1 fruit fly cellular context compared by ENCODE assay signal in the genomic region with DNA sequence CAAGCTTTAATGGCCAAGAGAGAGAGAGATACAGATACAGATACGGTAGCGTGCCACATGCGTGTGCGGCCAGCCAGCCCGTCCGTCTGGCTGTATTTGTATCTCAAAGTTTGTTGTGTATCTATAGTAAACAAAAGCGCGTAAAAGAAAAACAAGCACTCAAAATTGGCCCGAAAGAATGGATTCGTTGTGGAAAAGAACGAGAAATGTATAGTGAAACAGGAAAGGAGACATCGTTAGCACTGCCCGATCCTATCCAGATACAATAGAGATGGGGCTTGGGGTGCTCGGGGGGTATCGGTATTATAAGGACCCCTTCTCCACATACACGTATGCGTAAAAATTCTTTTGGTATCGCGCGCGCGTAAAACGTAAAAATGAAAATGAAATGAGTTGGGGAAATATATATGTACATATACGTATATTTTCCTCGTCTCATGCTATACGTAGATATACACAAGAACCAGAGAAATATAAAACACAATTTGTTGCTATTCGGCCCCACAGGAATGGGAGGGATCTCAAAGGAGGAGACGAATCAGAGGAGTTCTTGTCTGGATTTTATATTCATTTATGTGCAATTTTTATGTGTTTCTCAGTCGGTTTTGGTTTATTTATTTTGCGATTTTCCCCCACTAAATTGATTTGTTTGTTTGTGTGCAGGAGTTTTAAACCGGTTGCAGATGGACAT.
TF ChIP-seq lines count a peak whose summit lies in the region.

No protein-coding gene starts in this region.

TF ChIP-seq in whole organism, embryonic, 481 proteins besides CTCF, POLR2A, EP300 and RAD21 (continued from another document and continues in another):
- no peak for TF ChIP-seq HmgD (GFP tag; optimal IDR thresholded peaks at IDR 0.05; lab: Kevin White, UChicago)
- TF ChIP-seq CG1024 (GFP tag; IDR thresholded peaks at IDR 0.05; lab: Robert Waterston, UW), result no peak
- TF ChIP-seq fu2 (GFP tag; optimal IDR thresholded peaks at IDR 0.05; lab: Kevin White, UChicago), result no peak
- peak; percentile 17 for TF ChIP-seq tap (tag; optimal IDR thresholded peaks at IDR 0.05; lab: Kevin White, UChicago)
- TF ChIP-seq knrl (GFP tag; IDR thresholded peaks at IDR 0.05; lab: Robert Waterston, UW; ENCODE audit: partially characterized antibody), result no peak
- TF ChIP-seq Ets97D (GFP tag; optimal IDR thresholded peaks at IDR 0.05; lab: Kevin White, UChicago), result no peak
- TF ChIP-seq CG13123 (GFP tag; optimal IDR thresholded peaks at IDR 0.05; lab: Kevin White, UChicago), result no peak
- TF ChIP-seq pnt (GFP tag; optimal IDR thresholded peaks at IDR 0.05; lab: Kevin White, UChicago), result no peak
- peak; percentile 38 for TF ChIP-seq grn (GFP tag; optimal IDR thresholded peaks at IDR 0.05; lab: Kevin White, UChicago)
- TF ChIP-seq sisA (GFP tag; IDR thresholded peaks at IDR 0.05; lab: Robert Waterston, UW), result no peak
- no peak for TF ChIP-seq Hr51 (GFP tag; optimal IDR thresholded peaks at IDR 0.05; lab: Kevin White, UChicago)
- TF ChIP-seq CG17829 (tag; optimal IDR thresholded peaks at IDR 0.05; lab: Kevin White, UChicago), result no peak
- TF ChIP-seq gro (GFP tag; optimal IDR thresholded peaks at IDR 0.05; lab: Kevin White, UChicago), result peak; percentile 11
- no peak for TF ChIP-seq repo (GFP tag; optimal IDR thresholded peaks at IDR 0.05; lab: Kevin White, UChicago)
- TF ChIP-seq onecut (GFP tag; IDR thresholded peaks at IDR 0.05; lab: Robert Waterston, UW), result peak; percentile 15; the same call in 1 of the 2 replicates
- TF ChIP-seq CG17186 (GFP tag; optimal IDR thresholded peaks at IDR 0.05; lab: Kevin White, UChicago), result no peak
- peak; percentile 43; the same call in 1 of the 2 replicates for TF ChIP-seq chm (GFP tag; IDR thresholded peaks at IDR 0.05; lab: Robert Waterston, UW)
- TF ChIP-seq CG14014 (GFP tag; IDR thresholded peaks at IDR 0.05; lab: Robert Waterston, UW), result peak; percentile 8; the same call in 1 of the 2 replicates
- TF ChIP-seq cas (GFP tag; IDR thresholded peaks at IDR 0.05; lab: Robert Waterston, UW), result no peak
- no peak for TF ChIP-seq Sry-δ (GFP tag; optimal IDR thresholded peaks at IDR 0.05; lab: Kevin White, UChicago)
- TF ChIP-seq ham (GFP tag; IDR thresholded peaks at IDR 0.05; lab: Robert Waterston, UW), result no peak
- TF ChIP-seq run (tag; optimal IDR thresholded peaks at IDR 0.05; lab: Kevin White, UChicago), result no peak
- TF ChIP-seq peb (GFP tag; IDR thresholded peaks at IDR 0.05; lab: Robert Waterston, UW), result no peak
- no peak for TF ChIP-seq dmrt99B (tag; optimal IDR thresholded peaks at IDR 0.05; lab: Kevin White, UChicago)
- peak; percentile 14 for TF ChIP-seq dmrt11E (tag; optimal IDR thresholded peaks at IDR 0.05; lab: Kevin White, UChicago)
- TF ChIP-seq CG10366 (GFP tag; IDR thresholded peaks at IDR 0.05; lab: Robert Waterston, UW), result no peak
- TF ChIP-seq CG6791 (GFP tag; IDR thresholded peaks at IDR 0.05; lab: Robert Waterston, UW; ENCODE audit: partially characterized antibody), result no peak
- TF ChIP-seq Deaf1 (tag; optimal IDR thresholded peaks at IDR 0.05; lab: Kevin White, UChicago), result peak; percentile 5
- no peak for TF ChIP-seq schlank (tag; optimal IDR thresholded peaks at IDR 0.05; lab: Kevin White, UChicago)
- no peak for TF ChIP-seq CG9876 (GFP tag; optimal IDR thresholded peaks at IDR 0.05; lab: Kevin White, UChicago)
- TF ChIP-seq CG3281 (GFP tag; optimal IDR thresholded peaks at IDR 0.05; lab: Kevin White, UChicago), result peak; percentile 20
- TF ChIP-seq cato (GFP tag; optimal IDR thresholded peaks at IDR 0.05; lab: Kevin White, UChicago; ENCODE audit: borderline replicate concordance), result no peak
- TF ChIP-seq cg (GFP tag; optimal IDR thresholded peaks at IDR 0.05; lab: Kevin White, UChicago), result peak; percentile 55
- no peak for TF ChIP-seq slp2 (GFP tag; optimal IDR thresholded peaks at IDR 0.05; lab: Kevin White, UChicago)
- TF ChIP-seq CG15696 (tag; optimal IDR thresholded peaks at IDR 0.05; lab: Kevin White, UChicago), result peak; percentile 34
- TF ChIP-seq Asciz (GFP tag; optimal IDR thresholded peaks at IDR 0.05; lab: Kevin White, UChicago), result peak; percentile 17
- TF ChIP-seq Mes4 (GFP tag; optimal IDR thresholded peaks at IDR 0.05; lab: Kevin White, UChicago), result no peak
- no peak for TF ChIP-seq btn (GFP tag; optimal IDR thresholded peaks at IDR 0.05; lab: Kevin White, UChicago)
- peak; percentile 52 for TF ChIP-seq ara (GFP tag; IDR thresholded peaks at IDR 0.05; lab: Robert Waterston, UW)
- TF ChIP-seq Dref (GFP tag; IDR thresholded peaks at IDR 0.05; lab: Robert Waterston, UW), result no peak
- TF ChIP-seq Gsc (GFP tag; IDR thresholded peaks at IDR 0.05; lab: Robert Waterston, UW), result no peak
- TF ChIP-seq amos (GFP tag; IDR thresholded peaks at IDR 0.05; lab: Robert Waterston, UW; ENCODE audit: partially characterized antibody), result no peak
- peak; percentile 11 for TF ChIP-seq bigmax (GFP tag; optimal IDR thresholded peaks at IDR 0.05; lab: Kevin White, UChicago)
- no peak for TF ChIP-seq CG3065 (GFP tag; optimal IDR thresholded peaks at IDR 0.05; lab: Kevin White, UChicago)
- no peak for TF ChIP-seq gsb (GFP tag; IDR thresholded peaks at IDR 0.05; lab: Robert Waterston, UW)
- peak; percentile 18 for TF ChIP-seq CG12299 (tag; optimal IDR thresholded peaks at IDR 0.05; lab: Kevin White, UChicago)
- no peak for TF ChIP-seq jing (GFP tag; optimal IDR thresholded peaks at IDR 0.05; lab: Kevin White, UChicago)
- no peak for TF ChIP-seq tll (GFP tag; optimal IDR thresholded peaks at IDR 0.05; lab: Kevin White, UChicago)
- TF ChIP-seq Hsf (GFP tag; optimal IDR thresholded peaks at IDR 0.05; lab: Kevin White, UChicago), result no peak
- TF ChIP-seq CG10321 (GFP tag; IDR thresholded peaks at IDR 0.05; lab: Robert Waterston, UW), result no peak
- TF ChIP-seq CG1233 (GFP tag; optimal IDR thresholded peaks at IDR 0.05; lab: Kevin White, UChicago), result peak; percentile 34
- no peak for TF ChIP-seq GATAe (GFP tag; conservative IDR thresholded peaks at IDR 0.05; lab: Robert Waterston, UW)
- no peak for TF ChIP-seq CG33213 (GFP tag; optimal IDR thresholded peaks at IDR 0.05; lab: Kevin White, UChicago)
- no peak for TF ChIP-seq Ets65A (GFP tag; lab: Kevin White, UChicago)
- TF ChIP-seq kay (GFP tag; optimal IDR thresholded peaks at IDR 0.05; lab: Kevin White, UChicago), result no peak
- peak; percentile 19 for TF ChIP-seq Side (GFP tag; optimal IDR thresholded peaks at IDR 0.05; lab: Kevin White, UChicago)
- TF ChIP-seq CG5245 (GFP tag; optimal IDR thresholded peaks at IDR 0.05; lab: Kevin White, UChicago), result no peak
- no peak for TF ChIP-seq CoRest (tag; optimal IDR thresholded peaks at IDR 0.05; lab: Kevin White, UChicago)
- no peak for TF ChIP-seq CG12942 (GFP tag; optimal IDR thresholded peaks at IDR 0.05; lab: Kevin White, UChicago)
- peak; percentile 48 for TF ChIP-seq CG31365 (tag; optimal IDR thresholded peaks at IDR 0.05; lab: Kevin White, UChicago)
- TF ChIP-seq CG10543 (GFP tag; optimal IDR thresholded peaks at IDR 0.05; lab: Kevin White, UChicago), result peak; percentile 76
- TF ChIP-seq CG11560 (tag; IDR thresholded peaks at IDR 0.05; lab: Robert Waterston, UW), result no peak
- no peak for TF ChIP-seq NK7.1 (GFP tag; optimal IDR thresholded peaks at IDR 0.05; lab: Kevin White, UChicago)
- TF ChIP-seq Ravus (GFP tag; IDR thresholded peaks at IDR 0.05; lab: Robert Waterston, UW), result no peak
- TF ChIP-seq CHES-1-like (GFP tag; optimal IDR thresholded peaks at IDR 0.05; lab: Kevin White, UChicago), result no peak
- TF ChIP-seq crc (GFP tag; optimal IDR thresholded peaks at IDR 0.05; lab: Kevin White, UChicago), result no peak
- no peak for TF ChIP-seq Six4 (GFP tag; optimal IDR thresholded peaks at IDR 0.05; lab: Kevin White, UChicago)
- TF ChIP-seq CG13894 (tag; optimal IDR thresholded peaks at IDR 0.05; lab: Kevin White, UChicago), result peak; percentile 97
- no peak for TF ChIP-seq Abd-B (GFP tag; optimal IDR thresholded peaks at IDR 0.05; lab: Kevin White, UChicago)
- TF ChIP-seq mam (GFP tag; optimal IDR thresholded peaks at IDR 0.05; lab: Kevin White, UChicago), result no peak
- TF ChIP-seq klu (GFP tag; IDR thresholded peaks at IDR 0.05; lab: Robert Waterston, UW), result no peak
- no peak for TF ChIP-seq ase (GFP tag; IDR thresholded peaks at IDR 0.05; lab: Robert Waterston, UW)
- TF ChIP-seq CG14050 (GFP tag; IDR thresholded peaks at IDR 0.05; lab: Robert Waterston, UW), result no peak
- TF ChIP-seq CG4707 (GFP tag; optimal IDR thresholded peaks at IDR 0.05; lab: Kevin White, UChicago), result peak; percentile 32
- no peak for TF ChIP-seq esg (GFP tag; conservative IDR thresholded peaks at IDR 0.05; lab: Robert Waterston, UW)
- TF ChIP-seq pb (GFP tag; optimal IDR thresholded peaks at IDR 0.05; lab: Kevin White, UChicago), result no peak
- TF ChIP-seq CG17328 (GFP tag; IDR thresholded peaks at IDR 0.05; lab: Robert Waterston, UW), result no peak
- TF ChIP-seq CG11456 (GFP tag; IDR thresholded peaks at IDR 0.05; lab: Robert Waterston, UW), result no peak
- no peak for TF ChIP-seq p53 (GFP tag; optimal IDR thresholded peaks at IDR 0.05; lab: Kevin White, UChicago)
- TF ChIP-seq CG3995 (GFP tag; optimal IDR thresholded peaks at IDR 0.05; lab: Kevin White, UChicago), result no peak
- TF ChIP-seq prd (optimal IDR thresholded peaks at IDR 0.05; lab: Kevin White, UChicago), result no peak
- TF ChIP-seq prd (GFP tag; IDR thresholded peaks at IDR 0.05; lab: Robert Waterston, UW), result no peak
- TF ChIP-seq nom (GFP tag; optimal IDR thresholded peaks at IDR 0.05; lab: Kevin White, UChicago), result peak; percentile 28
- no peak for TF ChIP-seq Dad (GFP tag; optimal IDR thresholded peaks at IDR 0.05; lab: Kevin White, UChicago)
- TF ChIP-seq Mrtf (GFP tag; IDR thresholded peaks at IDR 0.05; lab: Robert Waterston, UW), result no peak
- TF ChIP-seq Dip2 (GFP tag; IDR thresholded peaks at IDR 0.05; lab: Robert Waterston, UW), result no peak
- no peak for TF ChIP-seq CG3838 (GFP tag; optimal IDR thresholded peaks at IDR 0.05; lab: Kevin White, UChicago)
- no peak for TF ChIP-seq H15 (GFP tag; IDR thresholded peaks at IDR 0.05; lab: Robert Waterston, UW)
- no peak for TF ChIP-seq chinmo (GFP tag; IDR thresholded peaks at IDR 0.05; lab: Robert Waterston, UW; ENCODE audit: partially characterized antibody)
- TF ChIP-seq CG12104 (GFP tag; optimal IDR thresholded peaks at IDR 0.05; lab: Kevin White, UChicago), result no peak
- TF ChIP-seq CG8478 (optimal IDR thresholded peaks at IDR 0.05; lab: Kevin White, UChicago), result no peak
- no peak for TF ChIP-seq Eip74EF (GFP tag; optimal IDR thresholded peaks at IDR 0.05; lab: Kevin White, UChicago)
- TF ChIP-seq CG11723 (GFP tag; optimal IDR thresholded peaks at IDR 0.05; lab: Kevin White, UChicago), result peak; percentile 46
- no peak for TF ChIP-seq gce (GFP tag; IDR thresholded peaks at IDR 0.05; lab: Robert Waterston, UW)
- no peak for TF ChIP-seq Bteb2 (GFP tag; optimal IDR thresholded peaks at IDR 0.05; lab: Kevin White, UChicago)
- peak; percentile 23 for TF ChIP-seq sug (tag; optimal IDR thresholded peaks at IDR 0.05; lab: Kevin White, UChicago)
- no peak for TF ChIP-seq da (GFP tag; optimal IDR thresholded peaks at IDR 0.05; lab: Kevin White, UChicago)
- no peak for TF ChIP-seq gfzf (GFP tag; optimal IDR thresholded peaks at IDR 0.05; lab: Kevin White, UChicago)
- TF ChIP-seq br (optimal IDR thresholded peaks at IDR 0.05; lab: Kevin White, UChicago), result no peak
- no peak for TF ChIP-seq CG3847 (GFP tag; IDR thresholded peaks at IDR 0.05; lab: Robert Waterston, UW)
- TF ChIP-seq B-H2 (GFP tag; optimal IDR thresholded peaks at IDR 0.05; lab: Kevin White, UChicago), result no peak
- no peak for TF ChIP-seq B-H1 (GFP tag; IDR thresholded peaks at IDR 0.05; lab: Robert Waterston, UW)
- TF ChIP-seq CG42726 (GFP tag; IDR thresholded peaks at IDR 0.05; lab: Robert Waterston, UW; ENCODE audit: partially characterized antibody), result no peak
- peak; percentile 15 for TF ChIP-seq HHEX (GFP tag; optimal IDR thresholded peaks at IDR 0.05; lab: Kevin White, UChicago)
- peak; percentile 34 for TF ChIP-seq Spps (tag; optimal IDR thresholded peaks at IDR 0.05; lab: Kevin White, UChicago)
- TF ChIP-seq Opbp (GFP tag; IDR thresholded peaks at IDR 0.05; lab: Robert Waterston, UW; ENCODE audit: partially characterized antibody), result no peak
- no peak for TF ChIP-seq Poxn (GFP tag; IDR thresholded peaks at IDR 0.05; lab: Robert Waterston, UW)
- peak; percentile 54; the same call in 1 of the 2 replicates for TF ChIP-seq crol (GFP tag; IDR thresholded peaks at IDR 0.05; lab: Robert Waterston, UW)
- TF ChIP-seq scrt (GFP tag; optimal IDR thresholded peaks at IDR 0.05; lab: Kevin White, UChicago), result no peak
- TF ChIP-seq CG7357 (GFP tag; IDR thresholded peaks at IDR 0.05; lab: Robert Waterston, UW), result no peak
- no peak for TF ChIP-seq CG7839 (tag; optimal IDR thresholded peaks at IDR 0.05; lab: Kevin White, UChicago)
- no peak for TF ChIP-seq CG6689 (GFP tag; IDR thresholded peaks at IDR 0.05; lab: Robert Waterston, UW)
- no peak for TF ChIP-seq Neu2 (GFP tag; optimal IDR thresholded peaks at IDR 0.05; lab: Kevin White, UChicago; ENCODE audit: borderline replicate concordance)
- no peak for TF ChIP-seq CG4424 (GFP tag; optimal IDR thresholded peaks at IDR 0.05; lab: Kevin White, UChicago)
- TF ChIP-seq CG3726 (GFP tag; IDR thresholded peaks at IDR 0.05; lab: Robert Waterston, UW), result no peak
- TF ChIP-seq shn (GFP tag; optimal IDR thresholded peaks at IDR 0.05; lab: Kevin White, UChicago), result no peak
- no peak for TF ChIP-seq az2 (GFP tag; optimal IDR thresholded peaks at IDR 0.05; lab: Kevin White, UChicago)
- TF ChIP-seq mirr (GFP tag; optimal IDR thresholded peaks at IDR 0.05; lab: Kevin White, UChicago), result peak; percentile 43
- no peak for TF ChIP-seq trh (GFP tag; optimal IDR thresholded peaks at IDR 0.05; lab: Kevin White, UChicago)
- peak; percentile 23 for TF ChIP-seq odd (GFP tag; optimal IDR thresholded peaks at IDR 0.05; lab: Kevin White, UChicago)
- TF ChIP-seq hb (GFP tag; IDR thresholded peaks at IDR 0.05; lab: Robert Waterston, UW; ENCODE audit: partially characterized antibody), result no peak
- TF ChIP-seq CG6813 (GFP tag; optimal IDR thresholded peaks at IDR 0.05; lab: Kevin White, UChicago), result peak; percentile 55
- TF ChIP-seq D19A (tag; optimal IDR thresholded peaks at IDR 0.05; lab: Kevin White, UChicago), result no peak
- TF ChIP-seq Hmx (GFP tag; optimal IDR thresholded peaks at IDR 0.05; lab: Kevin White, UChicago), result no peak
- no peak for TF ChIP-seq CG9797 (GFP tag; optimal IDR thresholded peaks at IDR 0.05; lab: Kevin White, UChicago)
- peak; percentile 46 for TF ChIP-seq CG12071 (GFP tag; optimal IDR thresholded peaks at IDR 0.05; lab: Kevin White, UChicago)
- peak; percentile 61; the same call in 1 of the 2 replicates for TF ChIP-seq CG32767 (GFP tag; IDR thresholded peaks at IDR 0.05; lab: Robert Waterston, UW)
- no peak for TF ChIP-seq CG8944 (GFP tag; optimal IDR thresholded peaks at IDR 0.05; lab: Kevin White, UChicago)
- TF ChIP-seq yki (optimal IDR thresholded peaks at IDR 0.05; lab: Kevin White, UChicago), result no peak
